Fruit fly (Drosophila melanogaster) whole organism, pupa: ENCODE measurements around the gene CG16762.

Experiments
- CG10348 ChIP-seq: fragments of 200-800 bp; sonication (Bioruptor generic); IDR thresholded peaks from 2 replicates; pipeline ENCODE4 v1.3.6; 2022; ENCODE audit warnings: missing biosample characterization, missing genetic modification characterization
- CG14655 ChIP-seq: fragments of 200-800 bp; sonication (Bioruptor generic); optimal IDR thresholded peaks from 3 replicates; lab custom pipeline; 2017; ENCODE audit warnings: mild to moderate bottlenecking, missing biosample characterization, missing genetic modification reagents, missing genetic modification characterization
- CG15710 ChIP-seq: fragments of 200-800 bp; sonication (Bioruptor generic); optimal IDR thresholded peaks from 2 replicates; lab custom pipeline; 2018; ENCODE audit warnings: missing biosample characterization, mild to moderate bottlenecking, missing genetic modification characterization, moderate library complexity
- CG17806 ChIP-seq: fragments of 200-800 bp; sonication (Bioruptor generic); optimal IDR thresholded peaks from 2 replicates; lab custom pipeline; 2018; ENCODE audit warnings: missing biosample characterization, mild to moderate bottlenecking, missing genetic modification characterization, moderate library complexity
- CG34367 ChIP-seq: fragments of 200-800 bp; sonication (Bioruptor generic); optimal IDR thresholded peaks from 2 replicates; lab custom pipeline; 2018; ENCODE audit warnings: missing biosample characterization, mild to moderate bottlenecking, missing genetic modification characterization
- CG8159 ChIP-seq: fragments of 200-800 bp; sonication (Bioruptor generic); optimal IDR thresholded peaks from 3 replicates; lab custom pipeline; 2018; ENCODE audit warnings: missing biosample characterization, mild to moderate bottlenecking, missing genetic modification characterization, moderate library complexity
- CG8301 ChIP-seq: fragments of 200-800 bp; sonication (Bioruptor generic); optimal IDR thresholded peaks from 2 replicates; lab custom pipeline; 2018; ENCODE audit warnings: missing biosample characterization, mild to moderate bottlenecking, missing genetic modification characterization
- CG9948 ChIP-seq: fragments of 200-800 bp; sonication (Bioruptor generic); optimal IDR thresholded peaks from 2 replicates; lab custom pipeline; 2018; ENCODE audit warnings: missing biosample characterization, mild to moderate bottlenecking, missing genetic modification characterization, moderate library complexity
- D1 ChIP-seq: fragments of 200-800 bp; sonication (Bioruptor generic); optimal IDR thresholded peaks from 2 replicates; lab custom pipeline; 2018; ENCODE audit warnings: missing biosample characterization, mild to moderate bottlenecking, missing genetic modification characterization, moderate library complexity
- EcR ChIP-seq: fragments of 200-800 bp; sonication (Bioruptor generic); optimal IDR thresholded peaks from 3 replicates; lab custom pipeline; 2019; ENCODE audit warnings: missing biosample characterization, missing genetic modification characterization, mild to moderate bottlenecking, moderate library complexity, missing genetic modification reagents
- Ets98B ChIP-seq: fragments of 200-800 bp; sonication (Bioruptor generic); IDR thresholded peaks from 2 replicates; pipeline ENCODE4 v1.3.6; 2022; ENCODE audit warnings: missing biosample characterization, missing genetic modification characterization
- Pif1A ChIP-seq: fragments of 200-800 bp; sonication (Bioruptor generic); optimal IDR thresholded peaks from 3 replicates; lab custom pipeline; 2016; ENCODE audit warnings: missing biosample characterization, missing genetic modification characterization
- Pif1B ChIP-seq: fragments of 200-800 bp; sonication (Bioruptor generic); optimal IDR thresholded peaks from 3 replicates; lab custom pipeline; 2016; ENCODE audit warnings: missing biosample characterization, missing genetic modification characterization
- gl ChIP-seq: fragments of 200-800 bp; sonication (Bioruptor generic); optimal IDR thresholded peaks from 2 replicates; lab custom pipeline; 2018; ENCODE audit warnings: missing biosample characterization, mild to moderate bottlenecking, missing genetic modification characterization

The CG16762 gene

dm6 chr3L:2426407-2426951, 48.9 kb downstream of the CG16762 start:
- TF ChIP-seq CG9948: no peak
- peak; percentile 14 for TF ChIP-seq CG15710 (tag; lab: Kevin White, UChicago)
- TF ChIP-seq Pif1A (GFP tag; lab: Kevin White, UChicago): peak; percentile 20
- TF ChIP-seq Ets98B (GFP tag; lab: Robert Waterston, UW): no peak
- TF ChIP-seq CG14655 (GFP tag; lab: Kevin White, UChicago): peak; percentile 60
- TF ChIP-seq CG8301 (tag; lab: Kevin White, UChicago): peak; percentile 34
- TF ChIP-seq gl (tag; lab: Kevin White, UChicago): peak; percentile 18
- TF ChIP-seq CG8159: peak; percentile 70
- TF ChIP-seq EcR (GFP tag; lab: Kevin White, UChicago): peak; percentile 77
- TF ChIP-seq CG17806 (tag; lab: Kevin White, UChicago): peak; percentile 52
- TF ChIP-seq CG10348 (GFP tag; lab: Robert Waterston, UW): no peak
- TF ChIP-seq Pif1B (GFP tag; lab: Kevin White, UChicago): peak; percentile 50
- peak; percentile 5 for TF ChIP-seq CG34367 (tag; lab: Kevin White, UChicago)

dm6 chr3L:2425687-2426086, 49.7 kb downstream of the CG16762 start:
- TF ChIP-seq D1 (no peak), EcR (GFP tag; lab: Kevin White, UChicago) (peak; percentile 8)
